Fruit fly (Drosophila melanogaster) whole organism, embryonic: Measurements from ENCODE around the gene CG10508.

Experiments
- Atf6 ChIP-seq: fragments of 200-800 bp; sonication (Bioruptor generic); IDR thresholded peaks from 2 replicates; pipeline ENCODE4 v1.3.6; 2022; ENCODE audit warnings: missing biosample characterization, missing genetic modification characterization
- B-H2 ChIP-seq: fragments of 200-800 bp; sonication (Bioruptor generic); optimal IDR thresholded peaks from 2 replicates; lab custom pipeline; 2018; ENCODE audit warnings: missing biosample characterization, mild to moderate bottlenecking, missing genetic modification characterization
- CG10366 ChIP-seq: fragments of 200-800 bp; sonication (Bioruptor generic); IDR thresholded peaks from 2 replicates; pipeline ENCODE4 v1.3.6; 2022; ENCODE audit warnings: missing biosample characterization, missing genetic modification characterization
- CG10654 ChIP-seq: fragments of 200-800 bp; sonication (Bioruptor generic); optimal IDR thresholded peaks from 2 replicates; lab custom pipeline; 2016; ENCODE audit warnings: missing biosample characterization, missing genetic modification characterization
- CG12744 ChIP-seq: fragments of 200-800 bp; sonication (Bioruptor generic); optimal IDR thresholded peaks from 2 replicates; lab custom pipeline; 2016; ENCODE audit warnings: missing biosample characterization, missing genetic modification characterization
- CG12769 ChIP-seq: fragments of 200-800 bp; sonication (Bioruptor generic); optimal IDR thresholded peaks from 2 replicates; lab custom pipeline; 2019; ENCODE audit warnings: missing biosample characterization, mild to moderate bottlenecking, missing genetic modification characterization, moderate library complexity
- CG13296 ChIP-seq: fragments of 200-800 bp; sonication (Bioruptor generic); optimal IDR thresholded peaks from 3 replicates; lab custom pipeline; 2018; ENCODE audit warnings: missing biosample characterization, mild to moderate bottlenecking, missing genetic modification characterization
- CG13894 ChIP-seq: fragments of 200-800 bp; sonication (Bioruptor generic); optimal IDR thresholded peaks from 3 replicates; lab custom pipeline; 2018; ENCODE audit warnings: missing biosample characterization, mild to moderate bottlenecking, missing genetic modification characterization, moderate library complexity
- CG17328 ChIP-seq: fragments of 200-800 bp; sonication (Bioruptor generic); IDR thresholded peaks from 2 replicates; pipeline ENCODE4 v1.3.6; 2022; ENCODE audit warnings: missing biosample characterization, missing genetic modification characterization
- CG32532 ChIP-seq: fragments of 200-800 bp; sonication (Bioruptor generic); IDR thresholded peaks from 2 replicates; pipeline ENCODE4 v1.3.6; 2022; ENCODE audit warnings: missing biosample characterization, missing genetic modification characterization
- CG34376 ChIP-seq: fragments of 200-800 bp; sonication (Bioruptor generic); optimal IDR thresholded peaks from 2 replicates; lab custom pipeline; 2018; ENCODE audit warnings: missing biosample characterization, mild to moderate bottlenecking, missing genetic modification characterization
- CG42726 ChIP-seq: fragments of 200-800 bp; sonication (Bioruptor generic); IDR thresholded peaks from 2 replicates; pipeline ENCODE4 v1.3.6; 2022; ENCODE audit warnings: missing biosample characterization, missing genetic modification characterization; ENCODE audit not compliant: partially characterized antibody
- CG9609 ChIP-seq: fragments of 200-800 bp; sonication (Bioruptor generic); optimal IDR thresholded peaks from 3 replicates; lab custom pipeline; 2016; ENCODE audit warnings: missing biosample characterization, missing genetic modification characterization
- CG9817 ChIP-seq: fragments of 200-800 bp; sonication (Bioruptor generic); optimal IDR thresholded peaks from 2 replicates; lab custom pipeline; 2018; ENCODE audit warnings: missing biosample characterization, mild to moderate bottlenecking, missing genetic modification characterization, moderate library complexity
- Ets97D ChIP-seq: fragments of 200-800 bp; sonication (Bioruptor generic); optimal IDR thresholded peaks from 3 replicates; lab custom pipeline; 2016; ENCODE audit warnings: missing biosample characterization, missing genetic modification characterization
- Hand ChIP-seq: fragments of 200-800 bp; sonication (Bioruptor generic); optimal IDR thresholded peaks from 2 replicates; lab custom pipeline; 2017; ENCODE audit warnings: mild to moderate bottlenecking, missing biosample characterization, missing genetic modification reagents, missing genetic modification characterization
- Hmr ChIP-seq: fragments of 200-800 bp; sonication (Bioruptor generic); optimal IDR thresholded peaks from 3 replicates; lab custom pipeline; 2017; ENCODE audit warnings: mild to moderate bottlenecking, missing biosample characterization, missing genetic modification reagents, missing genetic modification characterization
- Hmx ChIP-seq: fragments of 200-800 bp; sonication (Bioruptor generic); optimal IDR thresholded peaks from 2 replicates; lab custom pipeline; 2016; ENCODE audit warnings: missing biosample characterization, missing genetic modification characterization
- Med ChIP-seq: fragments of 200-800 bp; sonication (Bioruptor generic); peaks from one replicate; lab custom pipeline; 2016; ENCODE audit warnings: missing biosample characterization, missing genetic modification characterization, mild to moderate bottlenecking, inconsistent platforms, moderate library complexity
- Rfx ChIP-seq: fragments of 200-800 bp; sonication (Bioruptor generic); IDR thresholded peaks from 2 replicates; pipeline ENCODE4 v1.3.6; 2022; ENCODE audit warnings: missing biosample characterization, missing genetic modification characterization
- TFAM ChIP-seq: fragments of 200-800 bp; sonication (Bioruptor generic); optimal IDR thresholded peaks from 2 replicates; lab custom pipeline; 2017; ENCODE audit warnings: missing biosample characterization, missing genetic modification characterization, inconsistent platforms
- Tbp ChIP-seq: fragments of >200 bp; optimal IDR thresholded peaks from 2 replicates; lab custom pipeline; 2018; ENCODE audit warnings: missing biosample characterization, missing genetic modification characterization
- Trl ChIP-seq, 3 experiments: fragments of >200 bp in 2 of 3; fragments of 200-800 bp in 1 of 3; sonication (Bioruptor generic) in 1 of 3; optimal IDR thresholded peaks; 2 replicates in 1 of 3; 3 replicates in 2 of 3; lab custom pipeline; 2016 to 2017; ENCODE audit warnings: missing biosample characterization in 1 of 3, missing genetic modification characterization in 1 of 3
- abd-A ChIP-seq: fragments of 200-800 bp; sonication (Bioruptor generic); optimal IDR thresholded peaks from 3 replicates; lab custom pipeline; 2019; ENCODE audit warnings: missing biosample characterization, mild to moderate bottlenecking, missing genetic modification characterization, moderate library complexity
- ac ChIP-seq: fragments of 200-800 bp; sonication (Bioruptor generic); optimal IDR thresholded peaks from 3 replicates; lab custom pipeline; 2017; ENCODE audit warnings: missing biosample characterization, mild to moderate bottlenecking, missing genetic modification characterization
- aop ChIP-seq: fragments of 200-800 bp; sonication (Bioruptor generic); IDR thresholded peaks from 2 replicates; pipeline ENCODE4 v1.3.6; 2022; ENCODE audit warnings: missing biosample characterization, missing genetic modification characterization
- bcd ChIP-seq: fragments of 200-800 bp; sonication (Bioruptor generic); optimal IDR thresholded peaks from 2 replicates; lab custom pipeline; 2017; ENCODE audit warnings: missing biosample characterization, mild to moderate bottlenecking, missing genetic modification characterization
- cg ChIP-seq: fragments of 200-800 bp; sonication (Bioruptor generic); optimal IDR thresholded peaks from 3 replicates; lab custom pipeline; 2019; ENCODE audit warnings: missing biosample characterization, mild to moderate bottlenecking, missing genetic modification characterization, moderate library complexity
- chinmo ChIP-seq: fragments of 200-800 bp; sonication (Bioruptor generic); IDR thresholded peaks from 4 replicates; pipeline ENCODE4 v1.3.6; 2022; ENCODE audit warnings: missing biosample characterization, missing genetic modification characterization; ENCODE audit not compliant: partially characterized antibody
- chn ChIP-seq: fragments of 200-800 bp; sonication (Bioruptor generic); optimal IDR thresholded peaks from 2 replicates; lab custom pipeline; 2016; ENCODE audit warnings: missing biosample characterization, missing genetic modification characterization
- ci ChIP-seq: fragments of 200-800 bp; sonication (Bioruptor generic); IDR thresholded peaks from 3 replicates; pipeline ENCODE4 v1.3.6; 2022; ENCODE audit warnings: missing biosample characterization, missing genetic modification characterization
- croc ChIP-seq: fragments of 200-800 bp; sonication (Bioruptor generic); conservative IDR thresholded peaks from 3 replicates; pipeline ENCODE4 v1.3.6; 2022; ENCODE audit warnings: missing biosample characterization, missing genetic modification characterization
- dati ChIP-seq: fragments of 200-800 bp; sonication (Bioruptor generic); IDR thresholded peaks from 2 replicates; pipeline ENCODE4 v1.3.6; 2022; ENCODE audit warnings: missing biosample characterization, missing genetic modification characterization
- dm ChIP-seq: fragments of 200-800 bp; sonication (Bioruptor generic); optimal IDR thresholded peaks from 3 replicates; lab custom pipeline; 2016; ENCODE audit warnings: missing biosample characterization, missing genetic modification characterization
- ems ChIP-seq: fragments of 200-800 bp; sonication (Bioruptor generic); optimal IDR thresholded peaks from 3 replicates; lab custom pipeline; 2016; ENCODE audit warnings: missing biosample characterization, missing genetic modification characterization
- ewg ChIP-seq: fragments of 200-800 bp; sonication (Bioruptor generic); optimal IDR thresholded peaks from 3 replicates; lab custom pipeline; 2017; ENCODE audit warnings: mild to moderate bottlenecking, missing biosample characterization, missing genetic modification reagents, missing genetic modification characterization
- eyg ChIP-seq: fragments of 200-800 bp; sonication (Bioruptor generic); optimal IDR thresholded peaks from 3 replicates; lab custom pipeline; 2016; ENCODE audit warnings: missing biosample characterization, missing genetic modification characterization
- grn ChIP-seq: fragments of 200-800 bp; sonication (Bioruptor generic); optimal IDR thresholded peaks from 3 replicates; lab custom pipeline; 2017; ENCODE audit warnings: missing biosample characterization, missing genetic modification characterization
- gsb ChIP-seq: fragments of 200-800 bp; sonication (Bioruptor generic); IDR thresholded peaks from 2 replicates; pipeline ENCODE4 v1.3.6; 2022; ENCODE audit warnings: missing biosample characterization, missing genetic modification characterization
- jigr1 ChIP-seq: fragments of 200-800 bp; sonication (Bioruptor generic); IDR thresholded peaks from 3 replicates; pipeline ENCODE4 v1.3.6; 2022; ENCODE audit warnings: missing biosample characterization, missing genetic modification characterization
- kah ChIP-seq: fragments of 200-800 bp; sonication (Bioruptor generic); optimal IDR thresholded peaks from 2 replicates; lab custom pipeline; 2018; ENCODE audit warnings: missing biosample characterization, mild to moderate bottlenecking, missing genetic modification characterization
- lov ChIP-seq, 2 experiments: fragments of 200-800 bp in 1 of 2; fragments of >200 bp in 1 of 2; sonication (Bioruptor generic) in 1 of 2; IDR thresholded peaks in 1 of 2; optimal IDR thresholded peaks in 1 of 2; 2 replicates in 1 of 2; 3 replicates in 1 of 2; pipeline versions ENCODE4 v1.3.6 to Lab custom; 2017 to 2022; ENCODE audit warnings: missing biosample characterization in 1 of 2, missing genetic modification characterization in 1 of 2
- pan ChIP-seq, 4 experiments: fragments of >200 bp in 3 of 4; fragments of 200-800 bp in 1 of 4; sonication (Bioruptor generic) in 1 of 4; optimal IDR thresholded peaks in 3 of 4; IDR thresholded peaks in 1 of 4; 2 replicates each; pipeline versions ENCODE4 v1.3.6 to Lab custom; 2017 to 2022; ENCODE audit warnings: missing biosample characterization in 2 of 4, missing genetic modification characterization in 2 of 4, mixed read lengths in 1 of 4
- scrt ChIP-seq: fragments of 200-800 bp; sonication (Bioruptor generic); optimal IDR thresholded peaks from 2 replicates; lab custom pipeline; 2018; ENCODE audit warnings: missing biosample characterization, mild to moderate bottlenecking, missing genetic modification characterization, moderate library complexity
- sna ChIP-seq: fragments of 200-800 bp; sonication (Bioruptor generic); IDR thresholded peaks from 2 replicates; pipeline ENCODE4 v1.3.6; 2022; ENCODE audit warnings: missing biosample characterization, missing genetic modification characterization; ENCODE audit not compliant: partially characterized antibody
- tgo ChIP-seq: fragments of 200-800 bp; sonication (Bioruptor generic); IDR thresholded peaks from 3 replicates; pipeline ENCODE4 v1.3.6; 2022; ENCODE audit warnings: missing biosample characterization, missing genetic modification characterization
- tll ChIP-seq, 2 experiments: fragments of 200-800 bp in 1 of 2; fragments of >200 bp in 1 of 2; sonication (Bioruptor generic) in 1 of 2; optimal IDR thresholded peaks; 2 replicates each; lab custom pipeline; 2017 to 2019; ENCODE audit warnings: missing biosample characterization in 2 of 2, missing genetic modification characterization in 2 of 2, mild to moderate bottlenecking in 1 of 2, moderate library complexity in 1 of 2
- tx ChIP-seq: fragments of 200-800 bp; sonication (Bioruptor generic); optimal IDR thresholded peaks from 2 replicates; lab custom pipeline; 2016; ENCODE audit warnings: missing biosample characterization, missing genetic modification characterization

Gene CG10508

dm6 chr3L:21185622-21186021 lies 24.4 kb upstream of the CG10508 start (continued):
- TF ChIP-seq Hmx (no peak), lov (optimal IDR thresholded peaks at IDR 0.05; lab: Kevin White, UChicago) (no peak), lov (GFP tag; IDR thresholded peaks at IDR 0.05; lab: Robert Waterston, UW) (no peak), Med (GFP tag; lab: Kevin White, UChicago) (peak; percentile 57), sna (GFP tag; lab: Robert Waterston, UW) (no peak), Tbp (GFP tag; lab: Kevin White, UChicago) (no peak), tx (GFP tag; lab: Kevin White, UChicago) (no peak), abd-A (tag; lab: Kevin White, UChicago) (peak; percentile 55), CG32532 (GFP tag; lab: Robert Waterston, UW) (no peak), aop (GFP tag; lab: Robert Waterston, UW) (no peak), CG10366 (GFP tag; lab: Robert Waterston, UW) (peak; percentile 33; the same call in 1 of the 2 replicates), CG12769 (tag; lab: Kevin White, UChicago) (no peak), dm (no peak), CG42726 (GFP tag; lab: Robert Waterston, UW) (no peak), CG12744 (GFP tag; lab: Kevin White, UChicago) (no peak), tll (GFP tag; optimal IDR thresholded peaks at IDR 0.05; lab: Kevin White, UChicago) (no peak)

dm6 chr3L:21186487-21186886 lies 23.5 kb upstream of the CG10508 start:
- TF ChIP-seq grn, result no peak
- no peak for TF ChIP-seq CG9817
- peak; percentile 99 for TF ChIP-seq scrt
- TF ChIP-seq ewg (GFP tag; lab: Kevin White, UChicago), result peak; percentile 30
- peak; percentile 29 for TF ChIP-seq CG13894 (tag; lab: Kevin White, UChicago)
- 0 out of 4 replicates have a peak, but pooled peaks have one; percentile 15 for TF ChIP-seq chinmo
- TF ChIP-seq eyg (GFP tag; lab: Kevin White, UChicago), result no peak
- peak; percentile 23 for TF ChIP-seq cg (GFP tag; lab: Kevin White, UChicago)
- TF ChIP-seq Trl (optimal IDR thresholded peaks at IDR 0.05; lab: Kevin White, UChicago), result peak; percentile 27 to 54
- TF ChIP-seq Trl (GFP tag; optimal IDR thresholded peaks at IDR 0.05; lab: Kevin White, UChicago), result no peak
- peak; percentile 26 for TF ChIP-seq Med (GFP tag; lab: Kevin White, UChicago)
- TF ChIP-seq kah (GFP tag; lab: Kevin White, UChicago), result no peak
- TF ChIP-seq chn (GFP tag; lab: Kevin White, UChicago), result no peak
- TF ChIP-seq ac (GFP tag; lab: Kevin White, UChicago), result no peak
- no peak for TF ChIP-seq gsb (GFP tag; lab: Robert Waterston, UW)

DNA sequence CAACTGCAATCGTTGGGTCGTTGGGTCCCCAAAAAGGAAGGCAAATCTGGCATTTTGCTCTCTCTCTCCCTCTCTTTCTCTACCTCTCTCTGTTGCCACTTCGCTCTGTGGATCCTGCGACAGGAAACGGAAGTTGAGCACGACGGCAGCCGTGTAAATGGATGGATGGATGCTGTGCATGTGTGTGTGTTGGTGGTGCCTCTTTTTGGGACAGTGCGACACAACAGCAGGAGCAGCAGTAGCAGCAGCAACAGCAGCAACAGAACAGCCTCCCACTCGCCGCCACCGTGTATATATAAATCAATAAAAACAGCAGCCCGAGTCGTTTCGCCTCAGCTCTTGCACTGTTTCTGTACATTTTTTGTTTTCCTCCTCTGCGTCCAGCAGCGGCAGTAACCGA lies 18.0 kb upstream of the CG10508 start:
- TF ChIP-seq CG9609 (GFP tag; lab: Kevin White, UChicago) (no peak), Hmr (GFP tag; lab: Kevin White, UChicago) (peak; percentile 21), Ets97D (GFP tag; lab: Kevin White, UChicago) (peak; percentile 67), ci (GFP tag; lab: Robert Waterston, UW) (0 out of 3 replicates have a peak, but pooled peaks have one; percentile 10), Hand (GFP tag; lab: Kevin White, UChicago) (peak; percentile 40), jigr1 (no peak), TFAM (GFP tag; lab: Kevin White, UChicago) (no peak), dati (GFP tag; lab: Robert Waterston, UW) (no peak), ems (GFP tag; lab: Kevin White, UChicago) (no peak), B-H2 (GFP tag; lab: Kevin White, UChicago) (peak; percentile 10), tgo (GFP tag; lab: Robert Waterston, UW) (no peak), CG10654 (no peak), CG17328 (GFP tag; lab: Robert Waterston, UW) (0 out of 2 replicates have a peak, but pooled peaks have one; percentile 12), pan (optimal IDR thresholded peaks at IDR 0.05; lab: Kevin White, UChicago) (no peak), pan (GFP tag; optimal IDR thresholded peaks at IDR 0.05 in 1 of 2, IDR thresholded peaks at IDR 0.05 in 1 of 2) (no peak), CG13296 (GFP tag; lab: Kevin White, UChicago) (peak; percentile 35), CG34376 (GFP tag; lab: Kevin White, UChicago) (peak; percentile 65), bcd (GFP tag; lab: Kevin White, UChicago) (no peak), croc (GFP tag; lab: Robert Waterston, UW) (no peak), Rfx (peak; percentile 31; the same call in 1 of the 2 replicates), Atf6 (no peak)
